Fruit fly (Drosophila melanogaster) Kc167 (cell line): ENCODE data around the gene CG44088.

ENCODE experiments used
- h ChIP-seq: fragments of >200 bp; optimal IDR thresholded peaks from 3 replicates; lab custom pipeline; 2018; ENCODE audit warnings: missing external identifiers
- insv ChIP-seq: fragments of >200 bp; optimal IDR thresholded peaks from 3 replicates; lab custom pipeline; 2018; ENCODE audit warnings: missing external identifiers
- psq ChIP-seq: fragments of >200 bp; optimal IDR thresholded peaks from 2 replicates; lab custom pipeline; 2017; ENCODE audit warnings: missing external identifiers
- ttk ChIP-seq: sonication (Bioruptor generic); optimal IDR thresholded peaks from 2 replicates; lab custom pipeline; 2017; ENCODE audit warnings: missing external identifiers

- no peak for TF ChIP-seq psq (lab: Kevin White, UChicago)
- TF ChIP-seq ttk (lab: Kevin White, UChicago) = no peak
- no peak for TF ChIP-seq h (lab: Kevin White, UChicago)
- no peak for TF ChIP-seq insv (lab: Kevin White, UChicago)
These were observed 32.7 kb upstream of the CG44088 start for dm6 chr3R:4807582-4807981.
